Worm (Caenorhabditis elegans) whole organism, L1 larva: Measurements from ENCODE around the gene madf-1.
A peak's percentile ranks its signal among the peaks of the same experiment; 100 is the strongest.

ENCODE experiments used
- C16A3.4 ChIP-seq: fragments of 150-350 bp; optimal IDR thresholded peaks from 2 replicates; lab custom pipeline; 2014; ENCODE audit warnings: missing biosample characterization, missing genetic modification characterization
- C34B4.2 ChIP-seq: sonication (generic microtip); optimal IDR thresholded peaks from 2 replicates; lab custom pipeline; 2017; ENCODE audit warnings: mild to moderate bottlenecking, missing genetic modification characterization, missing compliant biosample characterization
- Y116A8C.19 ChIP-seq: sonication (generic microtip); optimal IDR thresholded peaks from 2 replicates; lab custom pipeline; 2016; ENCODE audit warnings: missing compliant biosample characterization, missing genetic modification characterization, borderline replicate concordance
- alr-1 ChIP-seq: fragments of 200-800 bp; sonication (Bioruptor generic); optimal IDR thresholded peaks from 2 replicates; lab custom pipeline; 2018; ENCODE audit warnings: borderline replicate concordance, mild to moderate bottlenecking, missing genetic modification characterization, missing compliant biosample characterization
- ceh-63 ChIP-seq: fragments of 200-800 bp; sonication (Bioruptor generic); optimal IDR thresholded peaks from 2 replicates; lab custom pipeline; 2018; ENCODE audit warnings: mild to moderate bottlenecking, missing genetic modification characterization, missing compliant biosample characterization
- ceh-8 ChIP-seq: fragments of 200-800 bp; sonication (Bioruptor generic); optimal IDR thresholded peaks from 2 replicates; lab custom pipeline; 2018; ENCODE audit warnings: mild to moderate bottlenecking, missing genetic modification characterization, moderate library complexity, missing compliant biosample characterization
- ceh-88 ChIP-seq: fragments of 200-800 bp; sonication (Bioruptor generic); IDR thresholded peaks from 2 replicates; pipeline ENCODE4 v1.3.6; 2022; ENCODE audit warnings: missing genetic modification characterization, missing compliant biosample characterization
- ceh-90 ChIP-seq: sonication (generic microtip); optimal IDR thresholded peaks from 2 replicates; lab custom pipeline; 2016; ENCODE audit warnings: missing genetic modification characterization, missing compliant biosample characterization
- ces-1 ChIP-seq: fragments of 150-350 bp; optimal IDR thresholded peaks from 2 replicates; lab custom pipeline; 2014; ENCODE audit warnings: missing biosample characterization, missing genetic modification reagents, missing genetic modification characterization
- efl-3 ChIP-seq: fragments of 200-800 bp; sonication (Bioruptor generic); optimal IDR thresholded peaks from 2 replicates; lab custom pipeline; 2018; ENCODE audit warnings: mild to moderate bottlenecking, missing genetic modification characterization, missing compliant biosample characterization
- elt-3 ChIP-seq, 6 experiments: fragments of 150-350 bp in 1 of 6; sonication (generic microtip); optimal IDR thresholded peaks; 2 replicates each; lab custom pipeline; 2017 to 2018; ENCODE audit warnings: missing biosample characterization in 6 of 6, missing genetic modification characterization in 6 of 6, inconsistent platforms in 1 of 6
- ets-5 ChIP-seq: fragments of 200-800 bp; sonication (Bioruptor generic); IDR thresholded peaks from 2 replicates; pipeline ENCODE4 v1.3.6; 2022; ENCODE audit warnings: missing genetic modification characterization, missing compliant biosample characterization
- fkh-10 ChIP-seq: sonication (generic microtip); optimal IDR thresholded peaks from 2 replicates; lab custom pipeline; 2017; ENCODE audit warnings: missing biosample characterization, missing genetic modification reagents, missing genetic modification characterization
- fkh-4 ChIP-seq: sonication (generic microtip); optimal IDR thresholded peaks from 2 replicates; lab custom pipeline; 2016; ENCODE audit warnings: missing compliant biosample characterization, missing genetic modification characterization, borderline replicate concordance
- grh-1 ChIP-seq: fragments of 200-800 bp; sonication (Bioruptor generic); IDR thresholded peaks from 2 replicates; pipeline ENCODE4 v1.3.6; 2022; ENCODE audit warnings: missing genetic modification reagents, missing genetic modification characterization, missing compliant biosample characterization
- hlh-17 ChIP-seq: fragments of 200-800 bp; sonication (Bioruptor generic); optimal IDR thresholded peaks from 2 replicates; lab custom pipeline; 2018; ENCODE audit warnings: missing genetic modification characterization, mild to moderate bottlenecking, missing compliant biosample characterization, moderate library complexity, borderline replicate concordance
- hlh-4 ChIP-seq: sonication (generic microtip); optimal IDR thresholded peaks from 2 replicates; lab custom pipeline; 2016; ENCODE audit warnings: mild to moderate bottlenecking, missing genetic modification characterization, missing compliant biosample characterization
- isw-1 ChIP-seq: fragments of 200-800 bp; sonication (Bioruptor generic); IDR thresholded peaks from 2 replicates; pipeline ENCODE4 v1.3.6; 2022; ENCODE audit warnings: missing genetic modification characterization, missing compliant biosample characterization
- jun-1 ChIP-seq: fragments of 150-350 bp; optimal IDR thresholded peaks from 2 replicates; lab custom pipeline; 2014; ENCODE audit warnings: missing biosample characterization, missing genetic modification reagents, missing genetic modification characterization
- lin-13 ChIP-seq: fragments of 150-350 bp; optimal IDR thresholded peaks from 2 replicates; lab custom pipeline; 2014; ENCODE audit warnings: missing biosample characterization, missing genetic modification reagents, missing genetic modification characterization
- lin-14 ChIP-seq: fragments of 200-800 bp; sonication (Bioruptor generic); optimal IDR thresholded peaks from 2 replicates; lab custom pipeline; 2018; ENCODE audit warnings: mild to moderate bottlenecking, missing genetic modification characterization, moderate library complexity, missing compliant biosample characterization
- lin-15B ChIP-seq: fragments of 150-350 bp; sonication (generic microtip); optimal IDR thresholded peaks from 3 replicates; lab custom pipeline; 2014; ENCODE audit warnings: missing biosample characterization, missing genetic modification characterization
- lin-35 ChIP-seq, 2 experiments: fragments of 150-350 bp; optimal IDR thresholded peaks; 2 replicates each; lab custom pipeline; 2014; ENCODE audit warnings: missing biosample characterization in 2 of 2, missing genetic modification characterization in 2 of 2, missing genetic modification reagents in 2 of 2
- lir-3 ChIP-seq: sonication (generic microtip); optimal IDR thresholded peaks from 2 replicates; lab custom pipeline; 2016; ENCODE audit warnings: mild to moderate bottlenecking, missing genetic modification characterization, moderate library complexity, missing compliant biosample characterization; ENCODE audit not compliant: poor library complexity
- mab-9 ChIP-seq: fragments of 200-800 bp; sonication (Bioruptor generic); IDR thresholded peaks from 2 replicates; pipeline ENCODE4 v1.3.6; 2022; ENCODE audit warnings: missing genetic modification reagents, missing genetic modification characterization, missing compliant biosample characterization
- mdl-1 ChIP-seq, 2 experiments: fragments of 150-350 bp; optimal IDR thresholded peaks; 2 replicates each; lab custom pipeline; 2014 to 2017; ENCODE audit warnings: missing biosample characterization in 2 of 2, missing genetic modification characterization in 2 of 2, inconsistent platforms in 1 of 2
- mef-2 ChIP-seq: fragments of 150-350 bp; optimal IDR thresholded peaks from 2 replicates; lab custom pipeline; 2014; ENCODE audit warnings: missing biosample characterization, missing genetic modification characterization
- nhr-12 ChIP-seq: sonication (generic microtip); optimal IDR thresholded peaks from 2 replicates; lab custom pipeline; 2017; ENCODE audit warnings: missing biosample characterization, missing genetic modification characterization
- nhr-20 ChIP-seq: sonication (generic microtip); optimal IDR thresholded peaks from 2 replicates; lab custom pipeline; 2016; ENCODE audit warnings: mild to moderate bottlenecking, missing genetic modification characterization, missing compliant biosample characterization
- nhr-237 ChIP-seq: fragments of 150-350 bp; optimal IDR thresholded peaks from 2 replicates; lab custom pipeline; 2014; ENCODE audit warnings: missing biosample characterization, missing genetic modification characterization
- nhr-28 ChIP-seq: fragments of 150-350 bp; optimal IDR thresholded peaks from 2 replicates; lab custom pipeline; 2014; ENCODE audit warnings: missing biosample characterization, missing genetic modification characterization
- nhr-77 ChIP-seq: fragments of 150-350 bp; optimal IDR thresholded peaks from 2 replicates; lab custom pipeline; 2014; ENCODE audit warnings: missing biosample characterization, missing genetic modification characterization
- nhr-85 ChIP-seq: sonication (generic microtip); peaks from one replicate; lab custom pipeline; 2016; ENCODE audit warnings: missing genetic modification characterization, inconsistent platforms, missing compliant biosample characterization
- pag-3 ChIP-seq: sonication (generic microtip); optimal IDR thresholded peaks from 2 replicates; lab custom pipeline; 2017; ENCODE audit warnings: missing genetic modification characterization, mild to moderate bottlenecking, missing compliant biosample characterization, antibody characterized with exemption, borderline replicate concordance; ENCODE audit not compliant: insufficient read depth
- pax-3 ChIP-seq: fragments of 200-800 bp; sonication (Bioruptor generic); optimal IDR thresholded peaks from 2 replicates; lab custom pipeline; 2018; ENCODE audit warnings: mild to moderate bottlenecking, missing genetic modification characterization, moderate library complexity, missing compliant biosample characterization
- snu-23 ChIP-seq: sonication (generic microtip); optimal IDR thresholded peaks from 2 replicates; lab custom pipeline; 2016; ENCODE audit warnings: missing genetic modification characterization, missing compliant biosample characterization
- sptf-1 ChIP-seq: fragments of 150-350 bp; optimal IDR thresholded peaks from 2 replicates; lab custom pipeline; 2014; ENCODE audit warnings: missing biosample characterization, missing genetic modification characterization
- sup-37 ChIP-seq: fragments of 200-800 bp; sonication (Bioruptor generic); optimal IDR thresholded peaks from 2 replicates; lab custom pipeline; 2018; ENCODE audit warnings: mild to moderate bottlenecking, missing genetic modification characterization, missing compliant biosample characterization
- tbx-2 ChIP-seq: sonication (generic microtip); optimal IDR thresholded peaks from 2 replicates; lab custom pipeline; 2016; ENCODE audit warnings: missing genetic modification characterization, missing compliant biosample characterization
- unc-130 ChIP-seq: fragments of 150-350 bp; optimal IDR thresholded peaks from 2 replicates; lab custom pipeline; 2017; ENCODE audit warnings: missing biosample characterization, missing genetic modification characterization, inconsistent platforms
- unc-62 ChIP-seq: fragments of 150-350 bp; optimal IDR thresholded peaks from 2 replicates; lab custom pipeline; 2014; ENCODE audit warnings: missing biosample characterization, missing genetic modification reagents, missing genetic modification characterization
- vab-15 ChIP-seq: sonication (generic microtip); optimal IDR thresholded peaks from 2 replicates; lab custom pipeline; 2017; ENCODE audit warnings: missing genotype, mild to moderate bottlenecking, missing genetic modification characterization, missing compliant biosample characterization
- zip-4 ChIP-seq: fragments of 200-800 bp; sonication (Bioruptor generic); optimal IDR thresholded peaks from 2 replicates; lab custom pipeline; 2018; ENCODE audit warnings: mild to moderate bottlenecking, missing genetic modification characterization, moderate library complexity, missing compliant biosample characterization
- ztf-11 ChIP-seq, 2 experiments: sonication (generic microtip); optimal IDR thresholded peaks; 2 replicates each; lab custom pipeline; 2016 to 2017; ENCODE audit warnings: missing genetic modification characterization in 2 of 2, missing biosample characterization in 1 of 2, missing compliant biosample characterization in 1 of 2

Gene madf-1

DNA sequence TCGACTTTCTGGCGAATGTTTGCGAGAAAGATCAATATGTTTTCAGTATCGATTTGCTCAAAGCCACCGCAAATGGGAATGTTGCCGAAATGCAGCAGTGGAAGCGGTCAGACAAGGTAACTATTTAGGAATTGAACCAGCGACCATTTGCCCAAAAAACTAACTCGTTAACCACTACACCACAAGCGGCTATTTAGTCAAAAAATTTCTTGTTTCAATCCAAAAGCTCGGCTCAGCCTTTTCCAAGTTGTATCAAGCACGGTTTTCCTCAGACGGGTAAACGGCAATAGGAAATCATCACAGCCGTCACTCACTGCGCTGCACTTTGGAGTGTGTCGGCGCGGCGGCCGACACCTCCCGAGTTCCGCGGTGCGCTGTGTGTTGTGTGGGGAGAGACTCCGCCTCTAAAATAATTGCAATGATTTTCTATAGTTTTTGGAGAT, 35.2 kb upstream of the madf-1 start (continued):
- no peak for TF ChIP-seq ceh-63
- TF ChIP-seq mdl-1 (tag; optimal IDR thresholded peaks at IDR 0.05; lab: Kevin White, UChicago), result peak in 1 of 2 experiments; percentile 65
- peak; percentile 91 for TF ChIP-seq nhr-77 (tag; lab: Kevin White, UChicago)
- peak; percentile 89 for TF ChIP-seq nhr-85 (tag; lab: Kevin White, UChicago)
- peak in 3 of 6 experiments; percentile 61 to 69 (median 67) for TF ChIP-seq elt-3 (tag; optimal IDR thresholded peaks at IDR 0.05; lab: Kevin White, UChicago)
- peak; percentile 15 for TF ChIP-seq ceh-8 (GFP tag; lab: Kevin White, UChicago)
- no peak for TF ChIP-seq mab-9 (GFP tag; lab: Robert Waterston, UW)
- TF ChIP-seq C16A3.4 (tag; lab: Kevin White, UChicago), result peak; percentile 10
- TF ChIP-seq nhr-237, result no peak
- TF ChIP-seq vab-15 (tag; lab: Kevin White, UChicago), result no peak
- TF ChIP-seq pag-3 (tag; lab: Kevin White, UChicago), result peak; percentile 29
- TF ChIP-seq lin-35 (GFP tag; optimal IDR thresholded peaks at IDR 0.05; lab: Kevin White, UChicago), result peak; percentile 74 to 84
- TF ChIP-seq fkh-4 (tag; lab: Kevin White, UChicago), result no peak
- TF ChIP-seq lin-15B (tag; lab: Kevin White, UChicago), result peak; percentile 52
- peak; percentile 48 for TF ChIP-seq efl-3
- no peak for TF ChIP-seq ceh-90 (tag; lab: Kevin White, UChicago)
- no peak for TF ChIP-seq hlh-4 (tag; lab: Kevin White, UChicago)
- peak; percentile 59 for TF ChIP-seq jun-1 (tag; lab: Kevin White, UChicago)
- peak; percentile 88 for TF ChIP-seq snu-23 (GFP tag; lab: Kevin White, UChicago)
- TF ChIP-seq lir-3, result no peak
- TF ChIP-seq tbx-2 (tag; lab: Kevin White, UChicago), result peak; percentile 68
- no peak for TF ChIP-seq nhr-12 (tag; lab: Kevin White, UChicago)
- peak; percentile 39 for TF ChIP-seq pax-3 (tag; lab: Kevin White, UChicago)
- TF ChIP-seq zip-4, result peak; percentile 58
- TF ChIP-seq mef-2 (tag; lab: Kevin White, UChicago), result no peak
- peak in 1 of 2 experiments; percentile 44 for TF ChIP-seq ztf-11 (tag; optimal IDR thresholded peaks at IDR 0.05; lab: Kevin White, UChicago)
- peak; percentile 77 for TF ChIP-seq lin-14 (GFP tag; lab: Kevin White, UChicago)
- TF ChIP-seq sptf-1 (tag; lab: Kevin White, UChicago), result no peak
- no peak for TF ChIP-seq hlh-17 (GFP tag; lab: Kevin White, UChicago)
- peak; percentile 51 for TF ChIP-seq ceh-88 (GFP tag; lab: Robert Waterston, UW)
- no peak for TF ChIP-seq C34B4.2 (tag; lab: Kevin White, UChicago)
- TF ChIP-seq lin-13 (GFP tag; lab: Kevin White, UChicago), result peak; percentile 84
- TF ChIP-seq unc-62, result no peak
- peak; percentile 82 for TF ChIP-seq nhr-20
- no peak for TF ChIP-seq nhr-28 (tag; lab: Kevin White, UChicago)
- TF ChIP-seq isw-1 (GFP tag; lab: Robert Waterston, UW), result no peak
- no peak for TF ChIP-seq fkh-10 (GFP tag; lab: Kevin White, UChicago)
- peak; percentile 40 for TF ChIP-seq unc-130 (tag; lab: Kevin White, UChicago)
- TF ChIP-seq grh-1 (GFP tag; lab: Robert Waterston, UW), result peak; percentile 76
- no peak for TF ChIP-seq Y116A8C.19 (tag; lab: Kevin White, UChicago)
- TF ChIP-seq alr-1, result no peak
- TF ChIP-seq ets-5 (GFP tag; lab: Robert Waterston, UW), result no peak
- no peak for TF ChIP-seq ces-1 (GFP tag; lab: Kevin White, UChicago)
- TF ChIP-seq sup-37 (GFP tag; lab: Kevin White, UChicago), result peak; percentile 80
- TF ChIP-seq, all 84 proteins: peak for 51
